Worm (Caenorhabditis elegans) whole organism, dauer: ENCODE results near the gene F43B10.1.

Experiments
- unc-62 ChIP-seq: sonication (generic microtip); optimal IDR thresholded peaks from 2 replicates; lab custom pipeline; 2017; ENCODE audit warnings: missing biosample characterization, missing genetic modification reagents, missing genetic modification characterization

F43B10.1 gene

DNA sequence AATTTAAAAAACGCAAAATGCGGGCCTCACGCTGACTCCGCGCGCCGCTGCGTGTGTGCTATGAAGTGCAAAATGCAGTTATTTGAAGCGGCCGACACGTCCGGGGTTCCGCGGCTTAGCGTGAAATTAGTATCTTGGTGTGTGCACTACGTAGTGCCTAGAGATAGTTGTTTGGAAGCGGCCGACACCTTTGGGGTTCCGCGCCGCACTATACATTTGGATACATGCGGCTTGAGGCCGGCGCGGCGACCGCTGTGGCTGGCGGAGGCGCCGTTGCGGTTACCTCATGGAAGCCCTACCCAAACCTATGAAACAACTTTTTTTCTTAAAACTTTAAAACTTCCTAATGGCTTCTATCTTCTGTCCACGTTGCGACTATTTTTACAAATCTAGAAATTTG is 33.5 kb downstream of the F43B10.1 start:
- no peak for TF ChIP-seq unc-62 (GFP tag; lab: Kevin White, UChicago)

DNA sequence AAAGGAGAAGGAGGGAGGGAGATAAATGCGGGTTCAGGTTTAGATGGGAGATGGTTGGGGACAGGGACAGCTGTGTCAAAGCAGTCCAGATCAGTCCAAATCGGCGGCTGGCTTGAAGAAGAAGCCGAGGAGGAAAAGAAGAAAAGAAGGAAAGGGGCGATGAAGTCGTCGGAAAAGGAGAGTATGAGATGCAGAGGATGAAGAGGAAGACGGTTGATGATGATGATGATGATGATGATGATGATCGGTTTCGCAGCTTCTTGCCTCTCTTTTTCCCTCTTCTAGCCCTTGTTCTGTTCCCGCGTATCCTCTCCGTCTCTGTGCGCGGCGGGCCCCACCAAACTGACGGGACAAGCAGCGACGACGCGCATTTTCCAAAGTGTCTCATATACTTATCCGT is 35.8 kb downstream of the F43B10.1 start:
- no peak for TF ChIP-seq unc-62 (GFP tag; lab: Kevin White, UChicago)

DNA sequence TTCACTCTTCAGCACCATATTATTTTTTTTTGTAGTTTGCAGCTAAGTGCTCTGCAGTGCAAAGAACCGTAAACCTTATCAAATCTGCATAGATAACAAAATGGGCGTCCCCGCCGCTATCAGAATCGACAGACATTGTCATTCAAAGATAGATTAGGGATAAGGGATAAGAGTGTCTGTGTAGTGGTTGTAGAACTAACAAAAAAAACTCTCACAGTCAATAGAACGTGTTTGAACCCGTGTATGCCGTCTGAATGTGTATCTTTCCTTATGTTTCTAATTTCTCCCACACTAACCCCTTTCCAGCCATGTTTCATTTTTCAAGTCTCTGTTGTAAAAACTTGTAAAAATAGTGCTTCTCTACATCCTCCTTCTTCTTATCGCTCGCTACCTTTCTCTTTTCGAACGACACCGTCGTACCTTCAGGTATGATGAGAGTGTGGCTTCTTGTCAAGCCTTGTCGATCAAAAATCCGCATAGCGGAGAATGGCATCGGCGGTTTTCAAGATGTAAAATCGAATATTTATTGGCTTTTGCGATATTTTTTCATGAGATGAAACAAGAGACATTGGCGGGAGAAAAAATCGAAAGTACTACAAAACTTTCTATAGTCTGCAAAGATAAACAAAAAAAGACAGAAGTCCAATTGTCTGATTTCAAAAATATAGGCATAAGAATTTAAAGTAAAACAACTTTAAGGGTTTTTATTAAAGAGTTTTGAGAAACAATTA is 37.4 kb downstream of the F43B10.1 start:
- no peak for TF ChIP-seq unc-62 (GFP tag; lab: Kevin White, UChicago)

DNA sequence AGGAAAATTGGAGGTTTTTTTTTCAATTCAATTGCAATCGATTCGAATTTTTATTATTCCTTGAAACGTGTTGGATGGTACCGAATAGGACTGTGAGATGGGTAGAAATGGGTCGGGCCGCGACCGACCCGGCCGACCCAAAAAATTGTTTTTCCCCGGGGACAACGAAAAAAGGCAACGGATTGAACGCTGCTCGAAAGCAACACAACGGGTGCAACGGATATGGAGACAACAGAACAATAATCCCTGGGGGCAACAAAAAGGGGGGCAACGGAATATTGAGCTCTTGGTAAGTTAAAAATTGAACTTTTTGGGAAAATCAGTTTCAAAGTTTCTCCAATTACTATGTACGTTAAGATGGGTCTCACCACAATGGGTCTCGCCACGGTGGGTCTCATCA is 39.4 kb downstream of the F43B10.1 start:
- no peak for TF ChIP-seq unc-62 (GFP tag; lab: Kevin White, UChicago)

DNA sequence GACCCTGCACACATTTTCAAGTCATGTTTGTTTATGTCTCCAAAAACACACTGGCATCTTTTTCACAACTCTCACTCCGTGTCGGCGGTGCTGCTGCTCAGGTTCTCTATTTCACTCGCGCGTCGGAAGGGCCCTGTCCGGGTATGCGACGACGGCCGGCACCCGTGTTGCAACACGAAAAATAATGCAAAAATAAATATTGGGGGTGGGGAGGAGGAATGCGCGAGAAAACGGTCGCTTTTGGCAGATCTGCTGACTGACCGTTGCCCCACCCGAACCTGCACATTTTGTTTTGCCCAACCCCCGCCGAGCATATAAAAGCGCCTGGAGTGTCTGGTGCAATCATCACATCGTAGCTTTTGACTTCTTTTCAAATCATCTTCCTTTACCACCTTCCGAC is 41.2 kb downstream of the F43B10.1 start, which contains the start of gene cpg-19:
Gene cpg-19 (plus strand): TSS at position 341 of the 400 bp plus-strand sequence.
- no peak for TF ChIP-seq unc-62 (GFP tag; lab: Kevin White, UChicago)

DNA sequence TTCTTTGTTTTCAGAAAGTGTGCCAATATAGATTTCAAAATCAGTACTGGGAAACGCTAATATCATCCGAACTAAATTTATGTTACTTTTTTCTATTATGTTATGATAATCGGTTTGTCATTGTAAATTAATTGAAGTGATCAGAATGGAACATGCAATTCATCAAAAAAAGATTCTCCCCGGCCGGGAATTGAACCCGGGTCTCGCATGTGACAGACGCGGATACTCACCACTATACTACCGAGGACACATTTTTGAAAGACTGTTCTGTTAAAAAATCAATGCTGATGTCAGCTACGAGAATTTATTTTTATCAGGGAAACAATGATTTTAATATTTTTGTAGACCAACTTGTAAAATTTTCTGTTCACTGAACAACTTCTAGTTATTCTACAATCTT is 43.5 kb downstream of the F43B10.1 start:
- TF ChIP-seq unc-62 (GFP tag; lab: Kevin White, UChicago), result no peak

DNA sequence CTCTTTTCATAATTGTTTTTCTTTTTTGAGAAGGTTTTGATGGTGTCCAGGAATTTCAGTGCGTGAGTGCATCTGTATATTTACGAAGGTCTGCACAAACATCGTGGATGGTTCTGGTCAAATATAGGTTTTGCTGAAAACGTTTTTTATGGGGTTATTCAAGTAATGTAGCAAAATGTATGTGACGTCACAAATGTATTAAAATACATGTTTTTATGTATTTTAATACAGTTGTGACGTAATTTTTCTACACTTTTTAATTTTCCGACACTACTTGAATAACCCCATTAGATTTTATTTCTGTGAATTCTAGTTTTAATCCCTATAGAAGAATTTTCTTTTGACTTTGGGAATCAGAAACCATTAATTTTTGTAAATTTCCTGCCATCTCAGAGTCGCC is 43.9 kb downstream of the F43B10.1 start:
- no peak for TF ChIP-seq unc-62 (GFP tag; lab: Kevin White, UChicago)

DNA sequence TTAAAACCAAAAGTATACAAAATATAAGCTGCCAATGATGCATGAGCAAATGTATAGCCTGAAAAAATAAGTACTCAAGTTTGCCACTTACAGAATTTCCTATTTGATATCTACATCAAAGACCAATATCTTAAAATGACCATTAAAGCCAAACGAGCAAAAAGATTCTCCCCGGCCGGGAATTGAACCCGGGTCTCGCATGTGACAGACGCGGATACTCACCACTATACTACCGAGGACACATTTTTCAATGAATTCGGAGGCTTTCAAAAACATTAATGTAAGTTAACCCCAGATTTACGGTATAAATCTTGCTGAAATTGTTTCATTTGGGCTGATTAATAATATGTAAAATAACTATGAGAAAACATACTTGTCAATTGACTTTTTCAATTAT is 44.5 kb downstream of the F43B10.1 start:
- no peak for TF ChIP-seq unc-62 (GFP tag; lab: Kevin White, UChicago)

DNA sequence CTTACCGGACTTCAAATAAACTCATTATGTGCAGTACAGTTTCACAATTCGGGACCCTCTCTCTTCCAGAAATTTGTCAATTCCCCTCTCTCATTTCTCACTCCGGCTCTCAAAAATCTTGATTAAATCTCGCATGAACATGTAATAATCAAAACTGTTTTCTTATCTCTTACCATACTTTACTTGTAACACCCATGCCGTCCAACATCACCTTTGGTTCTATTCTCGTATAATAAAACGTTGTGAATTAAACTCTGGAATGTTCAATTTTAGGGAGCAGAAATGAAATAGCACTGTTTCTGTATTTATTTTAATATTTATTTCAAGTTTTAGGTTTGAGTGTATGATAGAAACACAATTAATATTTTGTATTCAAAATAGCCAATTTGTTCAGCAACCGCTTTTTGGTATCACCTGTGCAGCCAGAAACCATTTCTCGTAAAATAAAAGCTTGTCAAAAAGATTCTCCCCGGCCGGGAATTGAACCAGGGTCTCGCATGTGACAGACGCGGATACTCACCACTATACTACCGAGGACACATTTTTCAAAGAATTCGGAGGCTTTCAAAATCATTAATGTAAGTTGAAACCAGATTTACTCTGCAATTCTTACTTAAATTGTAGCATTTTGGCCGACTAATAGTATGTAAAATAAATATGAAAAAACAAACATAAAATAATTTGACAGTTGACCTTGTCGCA is 45.0 kb downstream of the F43B10.1 start:
- TF ChIP-seq unc-62 (GFP tag; lab: Kevin White, UChicago), result no peak

DNA sequence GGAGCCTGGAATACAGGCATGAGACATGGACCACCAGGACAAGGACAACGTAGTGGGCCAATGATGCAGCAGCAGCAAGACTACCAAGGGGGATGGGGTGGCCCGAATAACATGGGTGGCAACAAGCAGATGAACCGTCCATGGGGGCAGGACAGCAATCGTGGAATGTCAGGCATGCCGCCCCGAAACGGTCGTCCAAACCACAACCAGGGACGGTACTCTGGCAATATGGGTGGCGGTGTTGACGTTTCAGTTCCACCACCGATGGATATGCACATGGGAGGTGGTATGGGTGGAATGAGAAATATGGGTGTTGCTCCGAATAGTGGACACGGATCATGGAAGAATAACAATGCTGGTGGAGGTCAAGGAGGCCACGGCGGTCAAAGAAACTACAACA is 48.5 kb downstream of the F43B10.1 start:
- TF ChIP-seq unc-62 (GFP tag; lab: Kevin White, UChicago), result no peak

DNA sequence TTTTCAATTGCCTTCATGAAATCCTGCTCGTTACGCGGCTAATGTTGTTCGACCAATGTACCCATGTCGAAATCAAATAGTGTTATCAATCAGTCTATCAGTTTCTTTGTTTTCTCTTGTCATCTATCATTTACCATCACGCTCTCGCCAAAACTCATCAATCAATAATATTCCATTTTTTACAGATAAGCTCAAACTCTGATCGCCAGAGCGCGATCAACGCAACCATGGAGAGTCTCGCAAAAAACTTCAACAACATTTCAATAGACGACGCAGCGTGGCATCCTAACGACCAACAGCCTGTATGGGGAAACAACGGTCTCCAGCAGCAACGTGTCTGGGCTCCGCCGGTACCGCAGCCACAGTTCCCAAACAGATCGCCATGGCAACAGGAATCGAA is 49.4 kb downstream of the F43B10.1 start, which contains the start of gene ain-1:
Gene ain-1 (plus strand): TSS at position 186 of the 400 bp plus-strand sequence.
- no peak for TF ChIP-seq unc-62 (GFP tag; lab: Kevin White, UChicago)

DNA sequence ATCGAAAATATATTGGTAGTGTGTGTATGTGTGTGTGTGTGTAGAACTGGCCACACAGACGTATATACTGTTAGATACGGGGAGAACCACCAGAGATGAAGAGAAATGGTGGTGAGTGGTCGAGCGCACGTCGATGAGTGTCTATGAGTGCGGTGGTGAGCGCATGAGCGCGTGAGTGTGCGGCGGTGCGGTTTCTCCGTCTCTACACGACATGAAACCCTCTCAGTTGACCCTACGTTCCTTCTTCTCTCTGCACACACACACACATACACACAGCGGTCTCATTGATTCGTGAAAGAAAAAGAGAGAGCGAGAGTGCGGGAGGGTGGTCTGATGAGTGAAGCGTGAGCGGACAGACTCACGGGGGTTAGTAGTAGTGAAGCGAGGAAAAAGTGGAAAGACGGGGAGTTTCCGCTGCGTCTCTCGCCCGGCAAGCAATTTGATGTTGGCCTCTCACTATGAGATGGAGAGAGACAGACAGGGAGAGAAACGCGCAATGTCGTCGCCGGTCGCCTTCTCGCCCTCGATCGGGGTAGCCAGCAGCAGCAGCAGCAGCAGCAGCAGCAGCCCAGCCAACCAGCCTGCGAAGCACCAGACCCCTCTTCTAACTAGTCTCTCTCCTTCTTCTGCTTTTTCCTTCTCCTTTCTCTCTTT is 50.2 kb downstream of the F43B10.1 start:
- no peak for TF ChIP-seq unc-62 (GFP tag; lab: Kevin White, UChicago)

DNA sequence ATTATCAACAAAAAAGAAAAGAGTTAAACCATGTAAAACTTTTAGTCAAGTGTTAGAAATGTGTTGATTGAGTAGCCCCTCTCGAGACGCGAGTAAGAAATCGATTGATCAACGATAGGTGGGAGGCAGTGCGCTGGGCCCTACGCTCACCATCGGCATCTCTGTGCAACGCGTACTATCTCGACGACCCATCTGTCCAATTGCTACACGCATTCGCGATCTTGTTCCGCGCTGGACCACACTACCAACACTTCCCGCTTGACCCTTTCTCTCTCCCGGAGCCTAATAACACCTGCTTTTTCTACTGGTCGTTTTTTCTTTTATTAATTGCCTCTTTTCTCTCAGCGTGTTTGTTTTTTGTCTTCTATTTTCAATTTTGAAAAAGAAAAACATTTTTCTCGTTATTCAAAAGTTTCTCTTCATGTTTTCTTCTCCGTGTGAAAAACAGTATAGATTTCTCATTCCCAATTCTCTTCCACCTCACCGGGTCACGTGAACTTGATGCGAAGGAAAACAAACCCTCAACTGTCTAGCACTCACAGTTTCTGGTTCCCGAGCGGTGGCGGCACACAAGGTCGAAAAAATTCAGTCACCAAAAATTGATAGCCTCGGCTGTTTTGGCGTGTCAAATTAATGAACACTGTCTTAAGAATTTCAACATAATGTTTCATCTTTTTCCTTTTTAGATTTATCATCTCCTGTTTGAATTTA is 51.1 kb downstream of the F43B10.1 start:
- no peak for TF ChIP-seq unc-62 (GFP tag; lab: Kevin White, UChicago)

DNA sequence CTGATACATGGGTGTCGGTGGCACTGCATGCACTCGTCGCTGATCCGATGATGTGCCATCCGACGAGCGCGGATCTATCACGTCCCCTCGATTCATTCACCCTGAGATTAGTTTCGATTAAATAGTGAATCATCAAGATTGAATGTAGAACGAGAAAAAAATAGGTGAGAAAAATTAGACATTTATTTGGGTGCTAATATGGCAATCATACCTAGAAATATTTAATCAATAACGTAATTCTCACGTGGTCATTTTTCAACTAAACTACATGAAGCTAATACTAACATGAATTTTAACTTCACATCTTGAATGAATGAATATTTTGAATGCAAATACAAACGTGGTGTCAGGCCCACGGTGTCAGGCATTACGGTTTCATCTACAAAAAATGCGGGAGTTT is 53.2 kb downstream of the F43B10.1 start, which contains the start of gene F59C12.3:
Gene F59C12.3 (minus strand): TSS at position 101 of the 400 bp plus-strand sequence.
- no peak for TF ChIP-seq unc-62 (GFP tag; lab: Kevin White, UChicago)

DNA sequence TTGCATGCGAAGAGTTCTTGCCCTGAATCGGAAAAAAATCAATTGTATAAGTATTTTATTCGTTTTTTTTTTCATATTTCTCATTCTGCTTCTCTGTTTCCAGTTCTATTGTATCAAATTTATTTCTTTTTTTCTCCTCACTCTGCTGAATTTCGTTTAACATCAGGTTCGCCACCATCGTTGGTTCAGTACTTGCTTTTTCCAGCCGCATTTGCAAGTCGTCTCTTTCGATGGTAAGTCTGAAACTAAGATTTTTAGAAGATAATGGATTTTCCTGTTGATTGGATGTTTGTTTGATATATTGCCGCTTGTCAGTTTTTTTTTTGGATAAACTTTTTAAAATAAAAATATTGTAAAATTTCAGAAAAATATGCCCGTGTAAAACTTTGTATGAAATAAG is 55.5 kb downstream of the F43B10.1 start:
- TF ChIP-seq unc-62 (GFP tag; lab: Kevin White, UChicago), result no peak

DNA sequence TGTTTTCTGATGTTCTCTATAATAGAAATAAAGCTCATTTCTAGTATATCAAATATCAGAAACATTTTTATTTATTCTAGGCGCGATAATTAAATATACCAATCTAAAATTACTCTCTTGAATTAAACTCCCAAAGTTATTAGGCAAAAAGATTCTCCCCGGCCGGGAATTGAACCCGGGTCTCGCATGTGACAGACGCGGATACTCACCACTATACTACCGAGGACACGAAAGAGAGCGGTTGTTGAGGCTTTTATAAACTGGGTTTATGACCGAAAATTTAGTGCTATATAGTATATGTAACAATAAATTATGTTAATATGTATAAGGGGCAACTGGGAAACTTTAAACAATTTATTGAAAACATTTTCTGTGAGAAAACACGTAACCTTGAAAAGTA is 58.1 kb downstream of the F43B10.1 start:
- no peak for TF ChIP-seq unc-62 (GFP tag; lab: Kevin White, UChicago)
